Worm (Caenorhabditis elegans): Measurements from ENCODE around the gene tomm-20.

The tomm-20 gene

ce11 chrV:12347854-12348253 lies 4.6 kb upstream of the tomm-20 start:
- no peak for TF ChIP-seq ztf-11 (tag; optimal IDR thresholded peaks at IDR 0.05)
- TF ChIP-seq snpc-4 (tag; optimal IDR thresholded peaks at IDR 0.05), result no peak
- TF ChIP-seq fos-1 (tag; optimal IDR thresholded peaks at IDR 0.05), result peak; percentile 60
- TF ChIP-seq nhr-12 (tag; optimal IDR thresholded peaks at IDR 0.05), result no peak
- TF ChIP-seq blmp-1 (tag; optimal IDR thresholded peaks at IDR 0.05; ENCODE audit: insufficient read depth), result no peak
- no peak for TF ChIP-seq lsy-2 (tag; optimal IDR thresholded peaks at IDR 0.05)

ce11 chrV:12345808-12346207 lies 2.5 kb upstream of the tomm-20 start, which contains the start of gene snb-2:
Gene snb-2 (minus strand): TSS chrV:12345908.
- TF ChIP-seq sma-9 (GFP tag; optimal IDR thresholded peaks at IDR 0.05), result no peak
- TF ChIP-seq sma-9 (tag; optimal IDR thresholded peaks at IDR 0.05), result no peak
- TF ChIP-seq nhr-237 (tag; optimal IDR thresholded peaks at IDR 0.05), result no peak
- TF ChIP-seq nhr-11 (tag; optimal IDR thresholded peaks at IDR 0.05), result no peak

ce11 chrV:12344845-12345244 lies 1.6 kb upstream of the tomm-20 start, which contains the start of gene F23H12.3:
Gene F23H12.3 (plus strand): TSS chrV:12345145.
- TF ChIP-seq sem-4 (tag; optimal IDR thresholded peaks at IDR 0.05), result no peak
- no peak for TF ChIP-seq ceh-16 (tag; optimal IDR thresholded peaks at IDR 0.05)
- no peak for TF ChIP-seq C34F6.9 (tag; optimal IDR thresholded peaks at IDR 0.05)
- TF ChIP-seq unc-62 (GFP tag; optimal IDR thresholded peaks at IDR 0.05), result no peak
- TF ChIP-seq gmeb-1 (tag; optimal IDR thresholded peaks at IDR 0.05), result no peak
- TF ChIP-seq nhr-10 (tag; optimal IDR thresholded peaks at IDR 0.05), result no peak
- no peak for TF ChIP-seq F13H6.1 (tag; optimal IDR thresholded peaks at IDR 0.05)
- no peak for TF ChIP-seq nhr-237 (tag; optimal IDR thresholded peaks at IDR 0.05)
- TF ChIP-seq R02D3.7 (tag; optimal IDR thresholded peaks at IDR 0.05), result no peak
- TF ChIP-seq nhr-11 (tag; optimal IDR thresholded peaks at IDR 0.05), result no peak
- TF ChIP-seq elt-3 (tag; optimal IDR thresholded peaks at IDR 0.05), result no peak
- no peak for TF ChIP-seq fos-1 (tag; optimal IDR thresholded peaks at IDR 0.05)
- TF ChIP-seq elt-1 (tag; optimal IDR thresholded peaks at IDR 0.05), result no peak
- no peak for TF ChIP-seq sma-9 (GFP tag; optimal IDR thresholded peaks at IDR 0.05)
- no peak for TF ChIP-seq sma-9 (tag; optimal IDR thresholded peaks at IDR 0.05)

DNA sequence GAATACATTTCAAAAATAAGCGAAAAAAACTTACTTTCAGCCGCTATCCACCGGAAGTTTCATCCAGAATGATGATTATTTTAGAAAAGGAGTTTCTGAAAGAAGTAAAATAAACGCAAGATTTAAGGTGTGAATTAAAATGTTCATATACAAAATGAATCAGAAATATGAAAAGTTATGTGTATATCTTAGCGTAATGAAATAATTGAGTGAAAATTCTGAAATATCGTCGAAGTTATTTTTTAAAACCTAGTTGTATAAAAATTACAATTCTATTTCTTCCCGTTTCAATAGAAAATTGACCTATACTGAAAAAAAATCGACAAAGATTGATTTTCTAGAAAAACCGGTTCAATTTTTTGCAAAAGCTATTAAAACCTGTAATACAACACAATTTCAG lies 5.4 kb downstream of the tomm-20 start, which contains the start of gene twk-13:
Gene twk-13, minus strand, starts transcription at position 101 of the 400 bp plus-strand sequence.
- TF ChIP-seq lin-13 (GFP tag; optimal IDR thresholded peaks at IDR 0.05) (no peak), nhr-6 (tag; optimal IDR thresholded peaks at IDR 0.05) (no peak), elt-3 (tag; optimal IDR thresholded peaks at IDR 0.05) (no peak), lin-11 (tag; optimal IDR thresholded peaks at IDR 0.05) (no peak), R02D3.7 (tag; optimal IDR thresholded peaks at IDR 0.05) (no peak), aly-2 (tag; optimal IDR thresholded peaks at IDR 0.05) (no peak), nhr-77 (tag; optimal IDR thresholded peaks at IDR 0.05) (no peak), unc-39 (tag; optimal IDR thresholded peaks at IDR 0.05) (no peak), nhr-129 (tag; optimal IDR thresholded peaks at IDR 0.05) (no peak), ztf-4 (tag; optimal IDR thresholded peaks at IDR 0.05) (no peak), mdl-1 (tag; optimal IDR thresholded peaks at IDR 0.05) (no peak), Y55F3AM.14 (GFP tag; optimal IDR thresholded peaks at IDR 0.05) (no peak)

DNA sequence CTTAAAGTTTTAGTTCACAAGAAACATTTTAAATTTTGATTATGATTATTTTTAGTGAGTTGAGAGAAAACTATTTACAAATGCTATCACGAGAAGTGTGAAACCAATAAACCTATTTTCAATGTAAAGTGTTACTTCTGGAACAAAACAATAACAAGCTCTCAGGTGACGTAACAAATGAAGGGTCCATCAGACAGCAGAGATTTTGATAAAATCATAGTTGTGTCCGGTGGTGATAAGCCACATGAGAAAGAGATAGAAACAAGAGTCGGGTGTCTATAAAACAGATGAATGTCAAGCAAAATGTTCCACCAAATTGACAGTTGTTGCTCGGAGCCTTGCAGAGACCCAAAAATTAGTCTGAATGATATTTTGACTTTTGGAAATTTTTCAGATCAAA lies 8.9 kb downstream of the tomm-20 start:
- TF ChIP-seq C34F6.9 (tag; optimal IDR thresholded peaks at IDR 0.05) (peak; percentile 2), unc-39 (tag; optimal IDR thresholded peaks at IDR 0.05) (no peak), nhr-129 (tag; optimal IDR thresholded peaks at IDR 0.05) (peak; percentile 37), lsy-2 (tag; optimal IDR thresholded peaks at IDR 0.05) (peak in 1 of 2 experiments; percentile 49), peb-1 (tag; optimal IDR thresholded peaks at IDR 0.05) (no peak)

DNA sequence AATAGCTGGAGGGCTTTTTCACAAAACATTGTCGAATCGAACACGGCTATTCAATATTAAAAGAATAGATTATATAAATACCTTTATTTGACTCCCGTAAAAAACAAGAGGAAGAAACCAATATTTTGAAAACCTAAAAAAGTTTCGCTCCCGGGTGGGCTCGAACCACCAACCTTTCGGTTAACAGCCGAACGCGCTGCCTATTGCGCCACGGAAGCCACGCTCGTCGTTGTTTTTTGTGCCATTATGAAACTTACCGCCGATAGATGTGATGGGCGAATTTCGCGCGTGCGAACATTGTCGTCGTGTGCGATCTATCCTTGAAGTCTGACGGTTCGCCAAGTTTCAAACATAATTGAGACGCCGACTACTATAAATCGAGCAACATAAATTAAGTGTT lies 11.4 kb downstream of the tomm-20 start:
- TF ChIP-seq crh-2 (tag; optimal IDR thresholded peaks at IDR 0.05) (peak; percentile 21), nhr-129 (tag; optimal IDR thresholded peaks at IDR 0.05) (peak; percentile 42), F13H6.1 (tag; optimal IDR thresholded peaks at IDR 0.05) (peak; percentile 15), ztf-11 (tag; optimal IDR thresholded peaks at IDR 0.05) (no peak), sma-9 (GFP tag; optimal IDR thresholded peaks at IDR 0.05) (peak; percentile 43), sma-9 (tag; optimal IDR thresholded peaks at IDR 0.05) (no peak), elt-1 (tag; optimal IDR thresholded peaks at IDR 0.05) (no peak), aly-2 (tag; optimal IDR thresholded peaks at IDR 0.05) (no peak), unc-55 (GFP tag; optimal IDR thresholded peaks at IDR 0.05) (peak; percentile 41), lsy-2 (tag; optimal IDR thresholded peaks at IDR 0.05) (peak in 1 of 2 experiments; percentile 30), elt-3 (tag; optimal IDR thresholded peaks at IDR 0.05) (no peak)

Measured in whole organism, L2 larva.